Worm (Caenorhabditis elegans) whole organism, L4 larva: Measurements from ENCODE around the gene F39G3.2.
A peak's percentile ranks its signal among the peaks of the same experiment; 100 is the strongest.

ENCODE experiments used
- F10B5.3 ChIP-seq: sonication (generic microtip); optimal IDR thresholded peaks from 2 replicates; lab custom pipeline; 2016; ENCODE audit warnings: mild to moderate bottlenecking, missing genetic modification characterization, missing compliant biosample characterization
- F44E2.7 ChIP-seq: fragments of 200-800 bp; sonication (Bioruptor generic); IDR thresholded peaks from 2 replicates; pipeline ENCODE4 v2.1.2; 2022; ENCODE audit warnings: missing genetic modification characterization, missing compliant biosample characterization
- F49E8.2 ChIP-seq: sonication (generic microtip); optimal IDR thresholded peaks from 2 replicates; lab custom pipeline; 2016; ENCODE audit warnings: missing compliant biosample characterization, mild to moderate bottlenecking, missing genetic modification characterization, borderline replicate concordance
- R02D3.7 ChIP-seq: fragments of 150-350 bp; sonication (generic microtip); optimal IDR thresholded peaks from 3 replicates; lab custom pipeline; 2014; ENCODE audit warnings: missing biosample characterization, missing genetic modification characterization
- Y105C5A.15 ChIP-seq: fragments of 200-800 bp; sonication (Bioruptor generic); IDR thresholded peaks from 2 replicates; pipeline ENCODE4 v1.3.6; 2022; ENCODE audit warnings: missing genetic modification characterization, missing compliant biosample characterization
- ceh-20 ChIP-seq: fragments of 200-800 bp; sonication (Bioruptor generic); IDR thresholded peaks from 2 replicates; pipeline ENCODE4 v1.3.6; 2022; ENCODE audit warnings: missing genetic modification reagents, missing genetic modification characterization, missing compliant biosample characterization
- ceh-44 ChIP-seq: fragments of 200-800 bp; sonication (Bioruptor generic); IDR thresholded peaks from 2 replicates; pipeline ENCODE4 v1.3.6; 2022; ENCODE audit warnings: missing genetic modification reagents, missing genetic modification characterization, missing compliant biosample characterization
- ceh-62 ChIP-seq: sonication (generic microtip); optimal IDR thresholded peaks from 2 replicates; lab custom pipeline; 2017; ENCODE audit warnings: missing biosample characterization, missing genetic modification characterization
- ceh-82 ChIP-seq: sonication (generic microtip); optimal IDR thresholded peaks from 2 replicates; lab custom pipeline; 2017; ENCODE audit warnings: missing biosample characterization, missing genetic modification characterization
- daf-8 ChIP-seq: fragments of 200-800 bp; sonication (Bioruptor generic); IDR thresholded peaks from 2 replicates; pipeline ENCODE4 v1.3.6; 2022; ENCODE audit warnings: missing genetic modification characterization, missing compliant biosample characterization
- dmd-8 ChIP-seq: fragments of 200-800 bp; sonication (Bioruptor generic); IDR thresholded peaks from 2 replicates; pipeline ENCODE4 v1.3.6; 2022; ENCODE audit warnings: missing genetic modification characterization, missing compliant biosample characterization
- dmd-9 ChIP-seq: fragments of 200-800 bp; sonication (Bioruptor generic); IDR thresholded peaks from 2 replicates; pipeline ENCODE4 v1.3.6; 2022; ENCODE audit warnings: missing genetic modification reagents, missing genetic modification characterization, missing compliant biosample characterization
- dpl-1 ChIP-seq: fragments of 150-350 bp; optimal IDR thresholded peaks from 2 replicates; lab custom pipeline; 2014; ENCODE audit warnings: missing biosample characterization, missing genetic modification reagents, missing genetic modification characterization
- egl-43 ChIP-seq: fragments of 200-800 bp; sonication (Bioruptor generic); IDR thresholded peaks from 2 replicates; pipeline ENCODE4 v1.3.6; 2022; ENCODE audit warnings: missing genetic modification reagents, missing genetic modification characterization, missing compliant biosample characterization
- hmg-1.1 ChIP-seq: fragments of 200-800 bp; sonication (Bioruptor generic); IDR thresholded peaks from 2 replicates; pipeline ENCODE4 v1.3.6; 2022; ENCODE audit warnings: missing genetic modification reagents, missing genetic modification characterization, missing compliant biosample characterization
- lin-1 ChIP-seq: fragments of 200-800 bp; sonication (Bioruptor generic); IDR thresholded peaks from 2 replicates; pipeline ENCODE4 v1.3.6; 2022; ENCODE audit warnings: missing genetic modification reagents, missing genetic modification characterization, missing compliant biosample characterization
- lin-13 ChIP-seq: fragments of 150-350 bp; optimal IDR thresholded peaks from 2 replicates; lab custom pipeline; 2014; ENCODE audit warnings: missing biosample characterization, missing genetic modification reagents, missing genetic modification characterization
- lin-15B ChIP-seq: fragments of 150-350 bp; sonication (generic microtip); optimal IDR thresholded peaks from 3 replicates; lab custom pipeline; 2014; ENCODE audit warnings: missing biosample characterization, missing genetic modification characterization
- lin-38 ChIP-seq: fragments of 200-800 bp; sonication (Bioruptor generic); IDR thresholded peaks from 2 replicates; pipeline ENCODE4 v1.3.6; 2022; ENCODE audit warnings: missing genetic modification reagents, missing genetic modification characterization, missing compliant biosample characterization
- mdl-1 ChIP-seq, 2 experiments: fragments of 150-350 bp in 1 of 2; sonication (generic microtip) in 1 of 2; optimal IDR thresholded peaks; 2 replicates each; lab custom pipeline; 2014 to 2017; ENCODE audit warnings: missing biosample characterization in 2 of 2, missing genetic modification characterization in 2 of 2
- mdt-29 ChIP-seq: fragments of 200-800 bp; sonication (Bioruptor generic); IDR thresholded peaks from 2 replicates; pipeline ENCODE4 v1.3.6; 2022; ENCODE audit warnings: missing genetic modification reagents, missing genetic modification characterization, missing compliant biosample characterization
- nhr-237 ChIP-seq: sonication (generic microtip); optimal IDR thresholded peaks from 2 replicates; lab custom pipeline; 2017; ENCODE audit warnings: missing biosample characterization, missing genetic modification characterization
- nhr-6 ChIP-seq: fragments of 150-350 bp; optimal IDR thresholded peaks from 2 replicates; lab custom pipeline; 2014; ENCODE audit warnings: missing biosample characterization, missing genetic modification characterization
- nhr-76 ChIP-seq: fragments of 150-350 bp; optimal IDR thresholded peaks from 2 replicates; lab custom pipeline; 2014; ENCODE audit warnings: missing biosample characterization, missing genetic modification characterization
- pha-4 ChIP-seq, 2 experiments: fragments of 150-350 bp in 1 of 2; fragments of 200-800 bp in 1 of 2; sonication (Bioruptor generic) in 1 of 2; IDR thresholded peaks in 1 of 2; optimal IDR thresholded peaks in 1 of 2; 2 replicates each; pipeline versions ENCODE4 v1.3.6 to Lab custom; 2014 to 2022; ENCODE audit warnings: missing genetic modification characterization in 2 of 2, missing genetic modification reagents in 2 of 2, missing biosample characterization in 1 of 2, missing compliant biosample characterization in 1 of 2
- rbr-2 ChIP-seq: sonication (generic microtip); optimal IDR thresholded peaks from 2 replicates; lab custom pipeline; 2016; ENCODE audit warnings: missing genotype, missing genetic modification characterization, missing compliant biosample characterization
- saeg-2 ChIP-seq: fragments of 200-800 bp; sonication (Bioruptor generic); IDR thresholded peaks from 2 replicates; pipeline ENCODE4 v1.3.6; 2022; ENCODE audit warnings: missing genetic modification reagents, missing genetic modification characterization, missing compliant biosample characterization
- set-16 ChIP-seq: fragments of 200-800 bp; sonication (Bioruptor generic); IDR thresholded peaks from 2 replicates; pipeline ENCODE4 v1.3.6; 2022; ENCODE audit warnings: missing genetic modification reagents, missing genetic modification characterization, missing compliant biosample characterization
- skn-1 ChIP-seq: fragments of 150-350 bp; optimal IDR thresholded peaks from 2 replicates; lab custom pipeline; 2014; ENCODE audit warnings: missing biosample characterization, missing genetic modification characterization
- tag-97 ChIP-seq: fragments of 200-800 bp; sonication (Bioruptor generic); IDR thresholded peaks from 2 replicates; pipeline ENCODE4 v1.3.6; 2022; ENCODE audit warnings: missing genetic modification characterization, missing compliant biosample characterization
- tra-1 ChIP-seq: fragments of 200-800 bp; sonication (Bioruptor generic); IDR thresholded peaks from 2 replicates; pipeline ENCODE4 v1.3.6; 2022; ENCODE audit warnings: missing genetic modification reagents, missing genetic modification characterization, missing compliant biosample characterization
- unc-130 ChIP-seq: sonication (generic microtip); optimal IDR thresholded peaks from 2 replicates; lab custom pipeline; 2016; ENCODE audit warnings: missing genetic modification reagents, missing genetic modification characterization, missing compliant biosample characterization
- unc-39 ChIP-seq: sonication (generic microtip); optimal IDR thresholded peaks from 2 replicates; lab custom pipeline; 2017; ENCODE audit warnings: missing biosample characterization, missing genetic modification characterization
- zfp-2 ChIP-seq: sonication (generic microtip); optimal IDR thresholded peaks from 2 replicates; lab custom pipeline; 2016; ENCODE audit warnings: mild to moderate bottlenecking, missing genetic modification characterization, missing compliant biosample characterization
- zip-11 ChIP-seq: fragments of 200-800 bp; sonication (Bioruptor generic); IDR thresholded peaks from 2 replicates; pipeline ENCODE4 v1.3.6; 2022; ENCODE audit warnings: missing genetic modification characterization, missing compliant biosample characterization

Gene F39G3.2

ce11 chrV:4754684-4755211 lies 17.1 kb downstream of the F39G3.2 start:
- TF ChIP-seq set-16 (GFP tag; lab: Robert Waterston, UW) (peak; percentile 91), nhr-76 (tag; lab: Kevin White, UChicago) (no peak), egl-43 (GFP tag; lab: Robert Waterston, UW) (peak; percentile 8; the same call in 1 of the 2 replicates), nhr-237 (tag; lab: Kevin White, UChicago) (no peak), pha-4 (GFP tag; IDR thresholded peaks at IDR 0.05; lab: Robert Waterston, UW) (peak; percentile 16; the same call in 1 of the 2 replicates), pha-4 (tag; optimal IDR thresholded peaks at IDR 0.05; lab: Kevin White, UChicago) (no peak), F49E8.2 (no peak), dpl-1 (GFP tag; lab: Kevin White, UChicago) (no peak), ceh-62 (tag; lab: Kevin White, UChicago) (no peak), unc-39 (tag; lab: Kevin White, UChicago) (no peak), saeg-2 (GFP tag; lab: Robert Waterston, UW) (no peak), lin-38 (GFP tag; lab: Robert Waterston, UW) (0 out of 2 replicates have a peak, but pooled peaks have one; percentile 10)

ce11 chrV:4755308-4756029 lies 17.8 kb downstream of the F39G3.2 start, which contains the start of gene pgl-3:
Gene pgl-3 (plus strand): TSS chrV:4755979.
- TF ChIP-seq zip-11 (GFP tag; lab: Robert Waterston, UW), result no peak
- no peak for TF ChIP-seq skn-1
- no peak for TF ChIP-seq F44E2.7 (GFP tag; lab: Robert Waterston, UW)
- peak; percentile 6 for TF ChIP-seq unc-130 (GFP tag; lab: Kevin White, UChicago)
- TF ChIP-seq lin-1 (GFP tag; lab: Robert Waterston, UW), result no peak
- TF ChIP-seq rbr-2, result no peak
- 0 out of 2 replicates have a peak, but pooled peaks have one; percentile 48 for TF ChIP-seq dmd-8 (GFP tag; lab: Robert Waterston, UW)
- TF ChIP-seq tag-97 (GFP tag; lab: Robert Waterston, UW), result no peak
- no peak for TF ChIP-seq lin-15B (tag; lab: Kevin White, UChicago)
- TF ChIP-seq ceh-44 (GFP tag; lab: Robert Waterston, UW), result no peak
- TF ChIP-seq lin-13 (GFP tag; lab: Kevin White, UChicago), result no peak
- no peak for TF ChIP-seq mdl-1 (tag; optimal IDR thresholded peaks at IDR 0.05; lab: Kevin White, UChicago)
- no peak for TF ChIP-seq hmg-1.1 (GFP tag; lab: Robert Waterston, UW)
- no peak for TF ChIP-seq ceh-20 (GFP tag; lab: Robert Waterston, UW)
- no peak for TF ChIP-seq mdt-29 (GFP tag; lab: Robert Waterston, UW)
- TF ChIP-seq zfp-2 (tag; lab: Kevin White, UChicago), result no peak
- no peak for TF ChIP-seq nhr-6 (tag; lab: Kevin White, UChicago)
- TF ChIP-seq R02D3.7 (tag; lab: Kevin White, UChicago), result no peak
- no peak for TF ChIP-seq Y105C5A.15
- TF ChIP-seq F49E8.2, result peak; percentile 67
- no peak for TF ChIP-seq F10B5.3 (tag; lab: Kevin White, UChicago)
- no peak for TF ChIP-seq ceh-82 (tag; lab: Kevin White, UChicago)

- TF ChIP-seq set-16 (GFP tag; lab: Robert Waterston, UW) (peak; percentile 86), lin-15B (tag; lab: Kevin White, UChicago) (no peak), dmd-8 (GFP tag; lab: Robert Waterston, UW) (peak; percentile 51; the same call in 1 of the 2 replicates), tra-1 (no peak), daf-8 (GFP tag; lab: Robert Waterston, UW) (no peak), dmd-9 (GFP tag; lab: Robert Waterston, UW) (no peak)
These were observed 20.4 kb downstream of the F39G3.2 start for ce11 chrV:4758019-4758418.
